Worm (Caenorhabditis elegans) whole organism, mixed stage, embryonic: ENCODE measurements around the gene ugt-23.

Experiments
- blmp-1 ChIP-seq: fragments of 150-350 bp; optimal IDR thresholded peaks from 2 replicates; lab custom pipeline; 2014; ENCODE audit warnings: missing biosample characterization, missing genetic modification characterization
- elt-3 ChIP-seq: fragments of 150-350 bp; optimal IDR thresholded peaks from 2 replicates; lab custom pipeline; 2014; ENCODE audit warnings: missing biosample characterization, missing genetic modification characterization
- nhr-12 ChIP-seq: fragments of 150-350 bp; optimal IDR thresholded peaks from 2 replicates; lab custom pipeline; 2014; ENCODE audit warnings: missing biosample characterization, missing genetic modification characterization
- sem-2 ChIP-seq: fragments of 200-800 bp; sonication (Bioruptor generic); optimal IDR thresholded peaks from 2 replicates; lab custom pipeline; 2018; ENCODE audit warnings: mild to moderate bottlenecking, missing genetic modification characterization, missing compliant biosample characterization
- sptf-1 ChIP-seq: sonication (generic microtip); optimal IDR thresholded peaks from 2 replicates; lab custom pipeline; 2017; ENCODE audit warnings: mild to moderate bottlenecking, missing genetic modification characterization, moderate library complexity, missing compliant biosample characterization
- unc-39 ChIP-seq: fragments of 150-350 bp; optimal IDR thresholded peaks from 2 replicates; lab custom pipeline; 2014; ENCODE audit warnings: missing biosample characterization, missing genetic modification characterization
- ztf-11 ChIP-seq: fragments of 150-350 bp; optimal IDR thresholded peaks from 2 replicates; lab custom pipeline; 2014; ENCODE audit warnings: missing biosample characterization, missing genetic modification characterization

ce11 chrX:9892323-9892722 lies 32.6 kb downstream of the ugt-23 start, which contains the start of gene F21G4.1:
- TF ChIP-seq ztf-11 (tag; lab: Kevin White, UChicago) (no peak), blmp-1 (tag; lab: Kevin White, UChicago) (no peak), sem-2 (GFP tag; lab: Kevin White, UChicago) (no peak), sptf-1 (tag; lab: Kevin White, UChicago) (no peak), unc-39 (no peak), nhr-12 (tag; lab: Kevin White, UChicago) (no peak), elt-3 (tag; lab: Kevin White, UChicago) (no peak)
